Fruit fly (Drosophila melanogaster): ENCODE measurements around the gene cert.

- no peak for TF ChIP-seq CTCF (optimal IDR thresholded peaks at IDR 0.05)
- TF ChIP-seq CG8478 (optimal IDR thresholded peaks at IDR 0.05), result no peak
These were observed 38.6 kb upstream of the cert start, which contains the start of gene CG34462 for dm6 chr3L:8328283-8328682.
